Fruit fly (Drosophila melanogaster) whole organism, embryonic: ENCODE measurements around the gene Srp14.

Source experiments
- ATbp ChIP-seq: fragments of 200-800 bp; sonication (Bioruptor generic); optimal IDR thresholded peaks from 2 replicates; lab custom pipeline; 2017; ENCODE audit warnings: missing biosample characterization, mild to moderate bottlenecking, missing genetic modification characterization, missing genetic modification reagents
- Abd-B ChIP-seq: fragments of 200-800 bp; sonication (Bioruptor generic); optimal IDR thresholded peaks from 2 replicates; lab custom pipeline; 2018; ENCODE audit warnings: missing biosample characterization, mild to moderate bottlenecking, missing genetic modification characterization, moderate library complexity
- Bdp1 ChIP-seq: fragments of 200-800 bp; sonication (Bioruptor generic); optimal IDR thresholded peaks from 3 replicates; lab custom pipeline; 2016; ENCODE audit warnings: missing biosample characterization, missing genetic modification characterization
- CG10366 ChIP-seq: fragments of 200-800 bp; sonication (Bioruptor generic); IDR thresholded peaks from 2 replicates; pipeline ENCODE4 v1.3.6; 2022; ENCODE audit warnings: missing biosample characterization, missing genetic modification characterization
- CG11504 ChIP-seq: fragments of 200-800 bp; sonication (Bioruptor generic); optimal IDR thresholded peaks from 3 replicates; lab custom pipeline; 2019; ENCODE audit warnings: missing biosample characterization, mild to moderate bottlenecking, missing genetic modification characterization, moderate library complexity
- CG11695 ChIP-seq: fragments of 200-800 bp; sonication (Bioruptor generic); IDR thresholded peaks from 3 replicates; pipeline ENCODE4 v1.3.6; 2022; ENCODE audit warnings: missing biosample characterization, missing genetic modification characterization
- CG12659 ChIP-seq: fragments of 200-800 bp; sonication (Bioruptor generic); optimal IDR thresholded peaks from 3 replicates; lab custom pipeline; 2017; ENCODE audit warnings: mild to moderate bottlenecking, missing biosample characterization, missing genetic modification reagents, missing genetic modification characterization
- CG12769 ChIP-seq: fragments of 200-800 bp; sonication (Bioruptor generic); optimal IDR thresholded peaks from 2 replicates; lab custom pipeline; 2019; ENCODE audit warnings: missing biosample characterization, mild to moderate bottlenecking, missing genetic modification characterization, moderate library complexity
- CG14014 ChIP-seq: fragments of 200-800 bp; sonication (Bioruptor generic); IDR thresholded peaks from 2 replicates; pipeline ENCODE4 v1.3.6; 2022; ENCODE audit warnings: missing biosample characterization, missing genetic modification characterization
- CG1529 ChIP-seq: fragments of 200-800 bp; sonication (Bioruptor generic); optimal IDR thresholded peaks from 3 replicates; lab custom pipeline; 2018; ENCODE audit warnings: missing biosample characterization, missing genetic modification characterization
- CG15696 ChIP-seq: fragments of 200-800 bp; sonication (Bioruptor generic); optimal IDR thresholded peaks from 2 replicates; lab custom pipeline; 2019; ENCODE audit warnings: missing biosample characterization, mild to moderate bottlenecking, missing genetic modification characterization, moderate library complexity
- CG16815 ChIP-seq: fragments of 200-800 bp; sonication (Bioruptor generic); optimal IDR thresholded peaks from 3 replicates; lab custom pipeline; 2017; ENCODE audit warnings: missing biosample characterization, mild to moderate bottlenecking, missing genetic modification characterization
- CG17328 ChIP-seq: fragments of 200-800 bp; sonication (Bioruptor generic); IDR thresholded peaks from 2 replicates; pipeline ENCODE4 v1.3.6; 2022; ENCODE audit warnings: missing biosample characterization, missing genetic modification characterization
- CG17912 ChIP-seq: fragments of 200-800 bp; sonication (Bioruptor generic); optimal IDR thresholded peaks from 2 replicates; lab custom pipeline; 2018; ENCODE audit warnings: missing biosample characterization, mild to moderate bottlenecking, missing genetic modification characterization
- CG31441 ChIP-seq: fragments of 200-800 bp; sonication (Bioruptor generic); IDR thresholded peaks from 2 replicates; pipeline ENCODE4 v1.3.6; 2022; ENCODE audit warnings: missing biosample characterization, missing genetic modification characterization
- CG33213 ChIP-seq: fragments of 200-800 bp; sonication (Bioruptor generic); optimal IDR thresholded peaks from 3 replicates; lab custom pipeline; 2016; ENCODE audit warnings: missing biosample characterization, missing genetic modification characterization
- CG3407 ChIP-seq: fragments of 200-800 bp; sonication (Bioruptor generic); optimal IDR thresholded peaks from 2 replicates; lab custom pipeline; 2018; ENCODE audit warnings: missing biosample characterization, mild to moderate bottlenecking, missing genetic modification characterization
- CG4282 ChIP-seq: fragments of 200-800 bp; sonication (Bioruptor generic); optimal IDR thresholded peaks from 2 replicates; lab custom pipeline; 2016; ENCODE audit warnings: missing biosample characterization, missing genetic modification characterization
- CG4617 ChIP-seq: fragments of 200-800 bp; sonication (Bioruptor generic); optimal IDR thresholded peaks from 3 replicates; lab custom pipeline; 2016; ENCODE audit warnings: missing biosample characterization, missing genetic modification characterization, borderline replicate concordance
- CG6791 ChIP-seq: fragments of 200-800 bp; sonication (Bioruptor generic); IDR thresholded peaks from 3 replicates; pipeline ENCODE4 v1.3.6; 2022; ENCODE audit warnings: missing biosample characterization, missing genetic modification characterization; ENCODE audit not compliant: partially characterized antibody
- CG7357 ChIP-seq: fragments of 200-800 bp; sonication (Bioruptor generic); IDR thresholded peaks from 3 replicates; pipeline ENCODE4 v1.3.6; 2022; ENCODE audit warnings: missing biosample characterization, missing genetic modification characterization
- CG8359 ChIP-seq: fragments of 200-800 bp; sonication (Bioruptor generic); optimal IDR thresholded peaks from 2 replicates; lab custom pipeline; 2017; ENCODE audit warnings: missing biosample characterization, mild to moderate bottlenecking, missing genetic modification characterization, borderline replicate concordance
- CG9215 ChIP-seq: fragments of 200-800 bp; sonication (Bioruptor generic); IDR thresholded peaks from 2 replicates; pipeline ENCODE4 v1.3.6; 2022; ENCODE audit warnings: missing biosample characterization, missing genetic modification characterization
- CG9609 ChIP-seq: fragments of 200-800 bp; sonication (Bioruptor generic); optimal IDR thresholded peaks from 3 replicates; lab custom pipeline; 2016; ENCODE audit warnings: missing biosample characterization, missing genetic modification characterization
- Dip3 ChIP-seq: fragments of 200-800 bp; sonication (Bioruptor generic); optimal IDR thresholded peaks from 3 replicates; lab custom pipeline; 2016; ENCODE audit warnings: missing biosample characterization, missing genetic modification characterization
- Fer1 ChIP-seq: fragments of 200-800 bp; sonication (Bioruptor generic); optimal IDR thresholded peaks from 2 replicates; lab custom pipeline; 2017; ENCODE audit warnings: missing biosample characterization, mild to moderate bottlenecking, missing genetic modification characterization
- Fer2 ChIP-seq: fragments of 200-800 bp; sonication (Bioruptor generic); optimal IDR thresholded peaks from 2 replicates; lab custom pipeline; 2018; ENCODE audit warnings: missing biosample characterization, mild to moderate bottlenecking, missing genetic modification characterization, moderate library complexity
- Hr51 ChIP-seq, 2 experiments: fragments of 200-800 bp; sonication (Bioruptor generic); optimal IDR thresholded peaks; 2 replicates in 1 of 2; 3 replicates in 1 of 2; lab custom pipeline; 2016 to 2018; ENCODE audit warnings: missing biosample characterization in 2 of 2, missing genetic modification characterization in 2 of 2, mild to moderate bottlenecking in 1 of 2, moderate library complexity in 1 of 2
- Myb ChIP-seq: fragments of 200-800 bp; sonication (Bioruptor generic); optimal IDR thresholded peaks from 2 replicates; lab custom pipeline; 2016; ENCODE audit warnings: missing biosample characterization, missing genetic modification characterization
- NC2β ChIP-seq: fragments of 200-800 bp; sonication (Bioruptor generic); optimal IDR thresholded peaks from 2 replicates; lab custom pipeline; 2016; ENCODE audit warnings: missing biosample characterization, missing genetic modification characterization
- Sox102F ChIP-seq: fragments of 200-800 bp; sonication (Bioruptor generic); optimal IDR thresholded peaks from 2 replicates; lab custom pipeline; 2018; ENCODE audit warnings: missing biosample characterization, mild to moderate bottlenecking, missing genetic modification characterization, moderate library complexity
- TFAM ChIP-seq: fragments of 200-800 bp; sonication (Bioruptor generic); optimal IDR thresholded peaks from 2 replicates; lab custom pipeline; 2017; ENCODE audit warnings: missing biosample characterization, missing genetic modification characterization, inconsistent platforms
- caup ChIP-seq: fragments of 200-800 bp; sonication (Bioruptor generic); optimal IDR thresholded peaks from 3 replicates; lab custom pipeline; 2017; ENCODE audit warnings: missing biosample characterization, mild to moderate bottlenecking, missing genetic modification characterization, moderate library complexity; ENCODE audit not compliant: severe bottlenecking
- cg ChIP-seq: fragments of 200-800 bp; sonication (Bioruptor generic); optimal IDR thresholded peaks from 3 replicates; lab custom pipeline; 2019; ENCODE audit warnings: missing biosample characterization, mild to moderate bottlenecking, missing genetic modification characterization, moderate library complexity
- chm ChIP-seq: fragments of 200-800 bp; sonication (Bioruptor generic); IDR thresholded peaks from 2 replicates; pipeline ENCODE4 v1.3.6; 2022; ENCODE audit warnings: missing biosample characterization, missing genetic modification characterization
- chn ChIP-seq: fragments of 200-800 bp; sonication (Bioruptor generic); optimal IDR thresholded peaks from 2 replicates; lab custom pipeline; 2016; ENCODE audit warnings: missing biosample characterization, missing genetic modification characterization
- corto ChIP-seq: fragments of 200-800 bp; sonication (Bioruptor generic); optimal IDR thresholded peaks from 2 replicates; lab custom pipeline; 2016; ENCODE audit warnings: missing biosample characterization, mild to moderate bottlenecking, missing genetic modification characterization, moderate library complexity
- eve ChIP-seq, 2 experiments: fragments of >200 bp; optimal IDR thresholded peaks; 2 replicates each; lab custom pipeline; 2017; ENCODE audit warnings: missing biosample characterization in 2 of 2, missing genetic modification characterization in 2 of 2
- fd64A ChIP-seq: fragments of 200-800 bp; sonication (Bioruptor generic); optimal IDR thresholded peaks from 3 replicates; lab custom pipeline; 2018; ENCODE audit warnings: missing biosample characterization, mild to moderate bottlenecking, missing genetic modification characterization
- gcm ChIP-seq: fragments of 200-800 bp; sonication (Bioruptor generic); optimal IDR thresholded peaks from 2 replicates; lab custom pipeline; 2019; ENCODE audit warnings: missing biosample characterization, mild to moderate bottlenecking, missing genetic modification characterization, moderate library complexity
- gsb-n ChIP-seq: fragments of 200-800 bp; sonication (Bioruptor generic); optimal IDR thresholded peaks from 3 replicates; lab custom pipeline; 2018; ENCODE audit warnings: missing biosample characterization, mild to moderate bottlenecking, missing genetic modification characterization
- her ChIP-seq: fragments of 200-800 bp; sonication (Bioruptor generic); optimal IDR thresholded peaks from 2 replicates; lab custom pipeline; 2016; ENCODE audit warnings: missing biosample characterization, missing genetic modification characterization
- inv ChIP-seq: fragments of 200-800 bp; sonication (Bioruptor generic); IDR thresholded peaks from 2 replicates; pipeline ENCODE4 v1.3.6; 2022; ENCODE audit warnings: missing biosample characterization, missing genetic modification characterization; ENCODE audit not compliant: partially characterized antibody
- luna ChIP-seq: fragments of 200-800 bp; sonication (Bioruptor generic); optimal IDR thresholded peaks from 2 replicates; lab custom pipeline; 2016; ENCODE audit warnings: missing biosample characterization, missing genetic modification characterization
- nau ChIP-seq: fragments of 200-800 bp; sonication (Bioruptor generic); optimal IDR thresholded peaks from 3 replicates; lab custom pipeline; 2017; ENCODE audit warnings: missing biosample characterization, mild to moderate bottlenecking, missing genetic modification characterization, missing genetic modification reagents
- nom ChIP-seq: fragments of 200-800 bp; sonication (Bioruptor generic); optimal IDR thresholded peaks from 2 replicates; lab custom pipeline; 2017; ENCODE audit warnings: missing biosample characterization, missing genetic modification characterization, mild to moderate bottlenecking, moderate library complexity, missing genetic modification reagents
- sens ChIP-seq: fragments of 200-800 bp; sonication (Bioruptor generic); peaks from one replicate; lab custom pipeline; 2016; ENCODE audit warnings: missing biosample characterization, missing genetic modification characterization
- sima ChIP-seq: fragments of 200-800 bp; sonication (Bioruptor generic); optimal IDR thresholded peaks from 2 replicates; lab custom pipeline; 2016; ENCODE audit warnings: missing biosample characterization, missing genetic modification characterization
- sna ChIP-seq: fragments of 200-800 bp; sonication (Bioruptor generic); IDR thresholded peaks from 2 replicates; pipeline ENCODE4 v1.3.6; 2022; ENCODE audit warnings: missing biosample characterization, missing genetic modification characterization; ENCODE audit not compliant: partially characterized antibody
- so ChIP-seq: fragments of 200-800 bp; sonication (Bioruptor generic); IDR thresholded peaks from 3 replicates; pipeline ENCODE4 v1.3.6; 2022; ENCODE audit warnings: missing biosample characterization, missing genetic modification characterization
- wor ChIP-seq: fragments of 200-800 bp; sonication (Bioruptor generic); IDR thresholded peaks from 2 replicates; pipeline ENCODE4 v1.3.6; 2022; ENCODE audit warnings: missing biosample characterization, missing genetic modification characterization

Gene Srp14

DNA sequence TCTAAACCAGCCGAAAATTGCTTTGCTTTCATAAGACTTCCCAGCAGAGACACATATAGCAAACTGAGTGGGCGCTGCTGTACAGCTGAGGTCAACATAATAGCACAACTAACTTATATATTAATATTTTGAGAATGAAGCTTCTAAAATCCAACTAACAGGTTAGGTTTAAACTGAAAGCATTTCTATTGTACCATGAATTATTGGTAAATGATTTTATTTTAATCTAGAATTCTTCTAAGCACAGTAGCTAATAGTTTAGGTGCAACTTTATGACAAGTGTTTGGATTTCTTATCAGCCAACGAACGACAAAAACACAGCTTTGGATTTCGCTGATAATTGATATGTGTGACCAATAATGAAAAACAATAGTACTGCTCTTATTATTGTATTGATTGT is 24.9 kb upstream of the Srp14 start (continued):
- TF ChIP-seq Dip3 (GFP tag; lab: Kevin White, UChicago) (peak; percentile 74), CG17912 (GFP tag; lab: Kevin White, UChicago) (no peak), wor (no peak), CG8359 (GFP tag; lab: Kevin White, UChicago) (no peak), CG4617 (GFP tag; lab: Kevin White, UChicago) (no peak), CG9609 (GFP tag; lab: Kevin White, UChicago) (no peak), so (GFP tag; lab: Robert Waterston, UW) (peak; percentile 49; the same call in 1 of the 3 replicates), sens (GFP tag; lab: Kevin White, UChicago) (peak; percentile 88), caup (GFP tag; lab: Kevin White, UChicago) (peak; percentile 37), ATbp (GFP tag; lab: Kevin White, UChicago) (no peak), Bdp1 (no peak), CG11504 (tag; lab: Kevin White, UChicago) (peak; percentile 83), CG4282 (GFP tag; lab: Kevin White, UChicago) (no peak), chn (no peak), Sox102F (GFP tag; lab: Kevin White, UChicago) (no peak), luna (GFP tag; lab: Kevin White, UChicago) (no peak), CG11695 (GFP tag; lab: Robert Waterston, UW) (peak; percentile 82), sna (GFP tag; lab: Robert Waterston, UW) (no peak), CG6791 (GFP tag; lab: Robert Waterston, UW) (no peak), CG10366 (GFP tag; lab: Robert Waterston, UW) (no peak), CG16815 (GFP tag; lab: Kevin White, UChicago) (no peak), nom (no peak), CG12659 (peak; percentile 6), inv (no peak), CG31441 (GFP tag; lab: Robert Waterston, UW) (peak; percentile 77), CG1529 (no peak), TFAM (GFP tag; lab: Kevin White, UChicago) (no peak), Hr51 (GFP tag; optimal IDR thresholded peaks at IDR 0.05; lab: Kevin White, UChicago) (no peak), fd64A (GFP tag; lab: Kevin White, UChicago) (no peak), Fer1 (peak; percentile 74), eve (GFP tag; optimal IDR thresholded peaks at IDR 0.05; lab: Kevin White, UChicago) (no peak), CG12769 (tag; lab: Kevin White, UChicago) (no peak), chm (peak; percentile 76; the same call in 1 of the 2 replicates)

DNA sequence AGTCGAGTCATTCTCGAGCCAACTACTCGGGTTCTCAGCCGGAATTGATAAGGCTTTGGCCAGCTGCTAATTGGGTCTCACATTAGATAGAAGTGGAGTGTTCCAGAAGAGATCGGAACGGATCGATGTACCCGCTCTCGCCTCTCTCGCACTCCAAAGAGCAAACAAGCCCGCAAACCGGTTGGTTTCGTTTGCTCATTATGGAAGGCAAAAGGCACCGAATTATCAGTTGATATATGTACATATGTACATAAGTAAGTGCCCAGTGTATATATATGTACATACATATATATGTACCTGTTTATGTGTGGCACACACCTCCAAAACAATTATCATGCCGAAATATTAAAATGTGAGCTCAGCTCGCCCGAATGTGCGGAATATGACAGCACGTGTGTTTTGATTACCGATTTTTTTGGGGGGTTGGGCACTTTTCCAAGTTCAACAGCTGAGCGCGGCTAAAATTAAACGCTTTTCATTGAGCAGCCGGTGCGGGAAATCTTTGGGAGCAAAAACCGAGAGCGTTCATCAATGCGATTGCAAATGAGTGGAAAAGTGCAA is 24.1 kb upstream of the Srp14 start:
- TF ChIP-seq CG9215 (GFP tag; lab: Robert Waterston, UW) = no peak
- no peak for TF ChIP-seq CG7357
- no peak for TF ChIP-seq Abd-B (GFP tag; lab: Kevin White, UChicago)
- TF ChIP-seq CG14014 = no peak
- no peak; the same call in 1 of the 2 replicates for TF ChIP-seq CG17328 (GFP tag; lab: Robert Waterston, UW)
- peak; percentile 27 for TF ChIP-seq CG12769 (tag; lab: Kevin White, UChicago)
- TF ChIP-seq CG33213 = peak; percentile 17
- TF ChIP-seq cg = peak; percentile 14
- TF ChIP-seq Myb (GFP tag; lab: Kevin White, UChicago) = no peak
- peak; percentile 50 for TF ChIP-seq corto (GFP tag; lab: Kevin White, UChicago)
- TF ChIP-seq Fer2 (tag; lab: Kevin White, UChicago) = peak; percentile 36
- TF ChIP-seq sima = no peak
- TF ChIP-seq her = no peak
- peak; percentile 51 for TF ChIP-seq CG3407 (GFP tag; lab: Kevin White, UChicago)
- peak; percentile 8 for TF ChIP-seq gsb-n
- TF ChIP-seq nau (GFP tag; lab: Kevin White, UChicago) = no peak
- TF ChIP-seq CG15696 (tag; lab: Kevin White, UChicago) = peak; percentile 64
- TF ChIP-seq gcm (GFP tag; lab: Kevin White, UChicago) = peak; percentile 43
- TF ChIP-seq NC2β (GFP tag; lab: Kevin White, UChicago) = no peak
